Worm (Caenorhabditis elegans): ENCODE measurements around the gene cki-2.

The cki-2 gene

ce11 chrII:7813645-7814044 is 2.7 kb upstream of the cki-2 start:
- TF ChIP-seq gmeb-2 (tag; optimal IDR thresholded peaks at IDR 0.05) (no peak), che-1 (tag; optimal IDR thresholded peaks at IDR 0.05) (no peak), ceh-9 (tag; optimal IDR thresholded peaks at IDR 0.05) (no peak), pha-2 (tag; optimal IDR thresholded peaks at IDR 0.05) (no peak), ceh-2 (tag; optimal IDR thresholded peaks at IDR 0.05) (no peak), pros-1 (tag; optimal IDR thresholded peaks at IDR 0.05) (no peak), hlh-13 (GFP tag; optimal IDR thresholded peaks at IDR 0.05) (no peak), zip-5 (tag; optimal IDR thresholded peaks at IDR 0.05) (no peak), K09A11.1 (tag; optimal IDR thresholded peaks at IDR 0.05; ENCODE audit: insufficient read depth) (no peak), F13H6.1 (tag; optimal IDR thresholded peaks at IDR 0.05) (no peak)

- no peak for TF ChIP-seq pha-4 (tag; optimal IDR thresholded peaks at IDR 0.05)
- TF ChIP-seq hlh-6 (tag; optimal IDR thresholded peaks at IDR 0.05) = no peak
- TF ChIP-seq ets-4 (tag; optimal IDR thresholded peaks at IDR 0.05) = no peak
- peak; percentile 74 for TF ChIP-seq unc-55 (GFP tag; optimal IDR thresholded peaks at IDR 0.05)
- no peak for TF ChIP-seq ama-1 (optimal IDR thresholded peaks at IDR 0.05)
- no peak for TF ChIP-seq fax-1 (tag; optimal IDR thresholded peaks at IDR 0.05)
- no peak for TF ChIP-seq elt-2 (tag; optimal IDR thresholded peaks at IDR 0.05)
- TF ChIP-seq nhr-232 (tag; optimal IDR thresholded peaks at IDR 0.05) = no peak
- TF ChIP-seq ceh-2 (tag; optimal IDR thresholded peaks at IDR 0.05) = no peak
- no peak for TF ChIP-seq fkh-6 (tag; optimal IDR thresholded peaks at IDR 0.05)
- no peak for TF ChIP-seq K02D7.2 (tag; optimal IDR thresholded peaks at IDR 0.05)
- TF ChIP-seq pax-1 (tag; optimal IDR thresholded peaks at IDR 0.05) = no peak
- no peak for TF ChIP-seq ceh-18 (tag; optimal IDR thresholded peaks at IDR 0.05)
- no peak for TF ChIP-seq sox-2 (GFP tag; IDR thresholded peaks at IDR 0.05)
- TF ChIP-seq unc-3 (GFP tag; conservative IDR thresholded peaks at IDR 0.05) = no peak
- no peak for TF ChIP-seq unc-3 (tag; optimal IDR thresholded peaks at IDR 0.05)
- TF ChIP-seq hlh-13 (GFP tag; optimal IDR thresholded peaks at IDR 0.05) = no peak
- TF ChIP-seq ceh-22 (tag; optimal IDR thresholded peaks at IDR 0.05) = no peak
- TF ChIP-seq ceh-34 (tag; optimal IDR thresholded peaks at IDR 0.05) = no peak
- TF ChIP-seq pros-1 (tag; optimal IDR thresholded peaks at IDR 0.05) = no peak
- no peak for TF ChIP-seq ceh-45 (GFP tag; IDR thresholded peaks at IDR 0.05)
- TF ChIP-seq che-1 (tag; optimal IDR thresholded peaks at IDR 0.05) = no peak
- TF ChIP-seq npax-4 (tag; optimal IDR thresholded peaks at IDR 0.05) = no peak
- no peak for TF ChIP-seq K09A11.1 (tag; optimal IDR thresholded peaks at IDR 0.05; ENCODE audit: insufficient read depth)
- TF ChIP-seq tbx-2 (tag; optimal IDR thresholded peaks at IDR 0.05) = peak; percentile 20
- peak; percentile 23 for TF ChIP-seq nfya-1 (tag; optimal IDR thresholded peaks at IDR 0.05)
- no peak for TF ChIP-seq fkh-10 (GFP tag; optimal IDR thresholded peaks at IDR 0.05)
- TF ChIP-seq pqm-1 (tag; optimal IDR thresholded peaks at IDR 0.05) = no peak
- TF ChIP-seq hlh-8 (tag; optimal IDR thresholded peaks at IDR 0.05) = no peak
- TF ChIP-seq hlh-30 (tag; optimal IDR thresholded peaks at IDR 0.05; ENCODE audit: insufficient read depth) = no peak
- no peak for TF ChIP-seq odd-2 (tag; optimal IDR thresholded peaks at IDR 0.05)
- TF ChIP-seq F13H6.1 (tag; optimal IDR thresholded peaks at IDR 0.05) = no peak
- TF ChIP-seq pha-2 (tag; optimal IDR thresholded peaks at IDR 0.05) = peak; percentile 11
- no peak for TF ChIP-seq pag-3 (tag; optimal IDR thresholded peaks at IDR 0.05; ENCODE audit: borderline replicate concordance)
- TF ChIP-seq ceh-9 (tag; optimal IDR thresholded peaks at IDR 0.05) = no peak
- TF ChIP-seq ceh-31 (tag; optimal IDR thresholded peaks at IDR 0.05) = peak; percentile 46
- no peak for TF ChIP-seq eyg-1 (tag; optimal IDR thresholded peaks at IDR 0.05)
- TF ChIP-seq nhr-11 (tag; optimal IDR thresholded peaks at IDR 0.05) = no peak
- TF ChIP-seq elt-4 (tag; optimal IDR thresholded peaks at IDR 0.05) = no peak
- no peak for TF ChIP-seq gmeb-2 (tag; optimal IDR thresholded peaks at IDR 0.05)
- no peak for TF ChIP-seq unc-86 (tag; optimal IDR thresholded peaks at IDR 0.05)
- no peak for TF ChIP-seq ceh-6 (GFP tag; optimal IDR thresholded peaks at IDR 0.05)
- TF ChIP-seq pat-9 (tag; optimal IDR thresholded peaks at IDR 0.05) = no peak
- peak; percentile 42 for TF ChIP-seq unc-42 (tag; optimal IDR thresholded peaks at IDR 0.05)
- TF ChIP-seq ceh-14 (tag; optimal IDR thresholded peaks at IDR 0.05) = peak; percentile 69
- no peak for TF ChIP-seq lin-11 (tag; optimal IDR thresholded peaks at IDR 0.05)
Observed at ce11 chrII:7814215-7814614, 2.1 kb upstream of the cki-2 start.
